Worm (Caenorhabditis elegans) whole organism, L4 larva: ENCODE data around the gene H20J04.9.

ENCODE experiments used
- mep-1 ChIP-seq: fragments of 150-350 bp; sonication (generic microtip); optimal IDR thresholded peaks from 3 replicates; lab custom pipeline; 2014; ENCODE audit warnings: missing biosample characterization, missing genetic modification characterization
- snpc-4 ChIP-seq: fragments of 150-350 bp; optimal IDR thresholded peaks from 2 replicates; lab custom pipeline; 2014; ENCODE audit warnings: missing biosample characterization, missing genetic modification characterization

- TF ChIP-seq snpc-4 (tag; lab: Kevin White, UChicago), result no peak
- TF ChIP-seq mep-1 (tag; lab: Kevin White, UChicago), result no peak
These were observed 28.1 kb upstream of the H20J04.9 start, which contains the start of gene H20J04.6 for ce11 chrII:4322871-4323270.
